Worm (Caenorhabditis elegans): ENCODE data around the gene maoc-1.
A peak's percentile ranks its signal among the peaks of the same experiment; 100 is the strongest.

Gene maoc-1

DNA sequence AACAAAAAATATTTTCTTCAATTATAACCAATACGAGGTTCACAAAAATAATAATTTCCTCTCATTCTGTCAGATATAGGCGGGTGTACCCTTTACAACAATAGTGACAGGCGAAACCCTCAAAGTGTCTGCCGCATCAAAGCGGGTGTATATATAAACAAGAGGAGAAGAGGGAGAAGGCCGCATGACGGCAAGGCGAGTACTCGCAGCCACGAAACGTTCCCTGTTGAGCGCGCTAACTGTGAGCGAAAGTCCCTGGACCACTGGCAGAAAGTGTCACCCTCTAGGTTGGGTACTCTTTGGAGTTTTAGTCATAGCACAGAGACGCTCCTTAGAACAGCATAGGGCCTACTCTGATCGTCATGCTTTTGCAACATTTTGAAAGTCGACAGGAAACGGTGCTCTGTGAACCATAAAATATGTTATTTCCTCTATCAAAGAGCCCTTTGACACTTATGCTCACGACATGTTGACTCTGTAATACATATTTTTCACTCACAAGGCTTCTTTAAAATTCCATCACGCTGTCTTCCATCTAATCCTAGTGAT lies 4.0 kb downstream of the maoc-1 start, which contains the start of gene pcrg-1 (continued):
- TF ChIP-seq ceh-82 (tag; optimal IDR thresholded peaks at IDR 0.05) (no peak), snpc-4 (tag; optimal IDR thresholded peaks at IDR 0.05) (peak; percentile 99), lin-13 (GFP tag; optimal IDR thresholded peaks at IDR 0.05) (peak; percentile 67), zag-1 (tag; optimal IDR thresholded peaks at IDR 0.05) (no peak), nhr-25 (tag; optimal IDR thresholded peaks at IDR 0.05) (no peak), nhr-10 (tag; optimal IDR thresholded peaks at IDR 0.05) (no peak), mbf-1 (tag; optimal IDR thresholded peaks at IDR 0.05) (no peak), crh-2 (tag; optimal IDR thresholded peaks at IDR 0.05) (peak; percentile 44), nhr-6 (tag; optimal IDR thresholded peaks at IDR 0.05) (no peak)

DNA sequence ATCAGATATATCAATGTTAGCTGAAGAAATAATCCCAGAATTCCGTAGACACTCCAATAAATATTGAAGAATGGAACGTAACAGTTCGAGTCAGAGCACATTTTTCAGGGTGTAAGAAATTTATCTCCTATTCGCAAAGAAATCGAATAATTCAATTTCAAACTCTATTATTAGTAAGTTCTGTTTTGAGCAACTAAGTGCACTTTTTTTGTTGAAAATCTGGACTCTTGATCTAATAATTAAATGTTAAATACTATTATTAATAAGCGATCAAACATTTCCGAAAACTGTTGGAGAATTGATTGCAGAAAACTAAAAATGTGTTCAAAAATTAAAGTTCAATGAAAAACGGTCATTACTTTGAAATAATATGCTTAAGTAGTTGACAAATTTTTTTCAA lies 7.0 kb downstream of the maoc-1 start, which contains the start of gene srd-56:
srd-56 (minus strand) TSS at position 101 of the 400 bp plus-strand sequence.
- TF ChIP-seq nhr-237 (tag; optimal IDR thresholded peaks at IDR 0.05) (no peak), ztf-11 (tag; optimal IDR thresholded peaks at IDR 0.05) (no peak), nhr-21 (tag; optimal IDR thresholded peaks at IDR 0.05) (no peak), gmeb-1 (tag; optimal IDR thresholded peaks at IDR 0.05) (no peak), blmp-1 (tag; optimal IDR thresholded peaks at IDR 0.05; ENCODE audit: insufficient read depth) (no peak), nhr-77 (tag; optimal IDR thresholded peaks at IDR 0.05) (no peak), peb-1 (tag; optimal IDR thresholded peaks at IDR 0.05) (no peak), nhr-12 (tag; optimal IDR thresholded peaks at IDR 0.05) (no peak), dmd-4 (tag; optimal IDR thresholded peaks at IDR 0.05) (no peak), aly-2 (tag; optimal IDR thresholded peaks at IDR 0.05) (no peak)

DNA sequence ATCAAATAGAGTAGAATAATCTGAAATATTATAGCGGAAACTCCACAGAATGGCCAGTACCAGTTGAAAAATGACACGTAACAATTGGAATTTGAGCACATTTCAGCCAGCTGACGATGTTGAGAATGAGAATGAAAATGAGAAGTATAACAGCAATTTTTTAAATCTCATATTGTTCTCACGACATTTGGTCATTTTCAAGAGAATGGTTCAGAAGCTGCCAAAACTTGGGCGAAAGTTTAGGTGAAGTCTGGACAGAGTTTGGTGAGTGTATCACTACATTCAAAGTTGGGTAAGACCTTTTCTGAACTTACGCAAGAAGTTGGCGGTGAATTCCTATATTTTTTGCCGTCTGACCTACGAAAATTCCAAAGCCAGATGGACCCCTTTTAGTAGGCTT lies 8.9 kb downstream of the maoc-1 start, which contains the start of gene srd-58:
srd-58 (minus strand) TSS at position 101 of the 400 bp plus-strand sequence.
- no peak for TF ChIP-seq nhr-6 (tag; optimal IDR thresholded peaks at IDR 0.05)

DNA sequence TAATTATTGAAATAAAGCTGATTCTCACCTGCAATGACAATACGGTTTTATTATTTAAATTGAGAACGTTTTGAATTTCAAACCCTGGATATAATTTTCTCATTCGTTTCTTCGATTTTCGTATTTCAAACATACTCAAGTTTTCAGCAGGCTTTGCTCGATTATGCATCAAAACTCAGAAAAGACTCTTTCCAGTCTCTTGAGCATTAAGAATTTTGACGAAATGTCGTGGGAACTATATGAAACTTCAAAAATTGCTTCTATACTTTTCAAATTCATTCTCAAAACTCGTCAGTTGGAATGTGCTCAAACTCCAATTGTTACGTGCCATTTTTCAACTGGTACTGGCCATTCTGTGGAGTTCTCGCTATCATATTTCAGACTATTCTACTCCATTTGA lies 9.3 kb downstream of the maoc-1 start, which contains the start of gene srd-59:
srd-59 (plus strand) TSS at position 301 of the 400 bp plus-strand sequence.
- TF ChIP-seq nhr-25 (tag; optimal IDR thresholded peaks at IDR 0.05) (no peak), R02D3.7 (tag; optimal IDR thresholded peaks at IDR 0.05) (no peak), egl-27 (tag; optimal IDR thresholded peaks at IDR 0.05) (no peak), mbf-1 (tag; optimal IDR thresholded peaks at IDR 0.05) (no peak)

DNA sequence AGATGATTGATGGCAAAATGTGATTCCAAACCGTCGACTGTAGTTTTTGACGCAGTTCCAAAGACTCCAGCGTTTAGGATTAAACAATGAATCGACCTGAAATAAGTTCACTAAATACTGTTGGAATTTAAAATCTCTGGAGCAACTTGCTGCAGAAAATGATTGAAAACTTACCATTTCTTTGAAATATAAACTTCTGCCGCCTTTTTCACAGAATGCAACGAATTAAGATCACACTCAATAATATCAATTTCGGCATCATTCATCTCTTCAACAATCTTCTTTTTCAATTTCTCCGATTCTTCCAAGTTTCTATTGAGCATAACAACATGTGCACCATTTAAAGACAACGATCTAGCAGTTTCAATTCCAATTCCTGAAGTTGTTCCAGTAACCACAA lies 11.6 kb downstream of the maoc-1 start:
- TF ChIP-seq fos-1 (tag; optimal IDR thresholded peaks at IDR 0.05) (no peak), ztf-11 (tag; optimal IDR thresholded peaks at IDR 0.05) (no peak), aly-2 (tag; optimal IDR thresholded peaks at IDR 0.05) (no peak), ceh-16 (tag; optimal IDR thresholded peaks at IDR 0.05) (no peak), egl-27 (tag; optimal IDR thresholded peaks at IDR 0.05) (no peak), mbf-1 (tag; optimal IDR thresholded peaks at IDR 0.05) (no peak), nhr-10 (tag; optimal IDR thresholded peaks at IDR 0.05) (no peak), ama-1 (optimal IDR thresholded peaks at IDR 0.05) (no peak), mdl-1 (tag; optimal IDR thresholded peaks at IDR 0.05) (no peak), lsy-2 (tag; optimal IDR thresholded peaks at IDR 0.05) (no peak), gmeb-1 (tag; optimal IDR thresholded peaks at IDR 0.05) (no peak), lin-11 (tag; optimal IDR thresholded peaks at IDR 0.05) (no peak), nhr-23 (tag; optimal IDR thresholded peaks at IDR 0.05) (no peak), ztf-1 (GFP tag; conservative IDR thresholded peaks at IDR 0.05) (no peak), nhr-12 (tag; optimal IDR thresholded peaks at IDR 0.05) (no peak), dmd-4 (tag; optimal IDR thresholded peaks at IDR 0.05) (no peak), ceh-82 (tag; optimal IDR thresholded peaks at IDR 0.05) (no peak), nhr-11 (tag; optimal IDR thresholded peaks at IDR 0.05) (no peak), C34F6.9 (tag; optimal IDR thresholded peaks at IDR 0.05) (no peak)

DNA sequence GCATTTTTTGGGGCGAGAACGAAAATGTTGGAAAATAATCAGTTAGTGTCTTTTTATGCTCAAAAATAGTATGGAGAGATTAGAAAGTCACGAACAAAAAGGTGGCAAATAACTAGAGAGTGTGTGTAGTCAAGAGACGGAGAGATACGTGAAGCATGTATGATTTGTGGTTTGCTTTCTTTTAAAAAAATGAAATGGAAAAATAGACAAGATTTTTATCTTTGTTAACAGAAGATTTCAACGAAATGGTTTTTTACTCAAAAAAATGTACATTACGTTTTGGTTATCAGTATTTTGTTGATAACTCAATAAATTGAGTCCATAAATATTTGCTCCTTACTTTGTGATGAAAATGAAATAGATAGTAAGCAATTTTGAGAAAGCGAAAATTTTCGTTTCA lies 12.1 kb downstream of the maoc-1 start, which contains the start of gene dhs-7:
dhs-7 (minus strand) TSS at position 277 of the 400 bp plus-strand sequence.
- TF ChIP-seq alr-1 (tag; optimal IDR thresholded peaks at IDR 0.05), result no peak
- TF ChIP-seq ztf-4 (tag; optimal IDR thresholded peaks at IDR 0.05), result no peak
- TF ChIP-seq ztf-1 (GFP tag; conservative IDR thresholded peaks at IDR 0.05), result no peak
- no peak for TF ChIP-seq fos-1 (tag; optimal IDR thresholded peaks at IDR 0.05)
- TF ChIP-seq blmp-1 (tag; optimal IDR thresholded peaks at IDR 0.05; ENCODE audit: insufficient read depth), result no peak
- no peak for TF ChIP-seq lin-11 (tag; optimal IDR thresholded peaks at IDR 0.05)
- TF ChIP-seq nhr-237 (tag; optimal IDR thresholded peaks at IDR 0.05), result no peak
- TF ChIP-seq elt-3 (tag; optimal IDR thresholded peaks at IDR 0.05), result no peak
- TF ChIP-seq sem-4 (tag; optimal IDR thresholded peaks at IDR 0.05), result no peak
- no peak for TF ChIP-seq snpc-4 (tag; optimal IDR thresholded peaks at IDR 0.05)
- no peak for TF ChIP-seq sma-9 (GFP tag; optimal IDR thresholded peaks at IDR 0.05)
- TF ChIP-seq sma-9 (tag; optimal IDR thresholded peaks at IDR 0.05), result no peak
- TF ChIP-seq ceh-16 (tag; optimal IDR thresholded peaks at IDR 0.05), result no peak
- TF ChIP-seq lsy-2 (tag; optimal IDR thresholded peaks at IDR 0.05), result no peak
- TF ChIP-seq skn-1 (tag; optimal IDR thresholded peaks at IDR 0.05), result no peak
- no peak for TF ChIP-seq nhr-129 (tag; optimal IDR thresholded peaks at IDR 0.05)
- TF ChIP-seq aly-2 (tag; optimal IDR thresholded peaks at IDR 0.05), result no peak
- no peak for TF ChIP-seq elt-1 (tag; optimal IDR thresholded peaks at IDR 0.05)
- TF ChIP-seq nhr-23 (tag; optimal IDR thresholded peaks at IDR 0.05), result no peak
- TF ChIP-seq ceh-82 (tag; optimal IDR thresholded peaks at IDR 0.05), result no peak
- no peak for TF ChIP-seq egl-27 (tag; optimal IDR thresholded peaks at IDR 0.05)
